Worm (Caenorhabditis elegans): ENCODE results near the gene nonu-1.

The nonu-1 gene

ce11 chrIII:4849739-4850138 lies at the start of gene nonu-1:
Gene nonu-1, minus strand, starts transcription at chrIII:4849907.
- TF ChIP-seq ets-7 (tag; optimal IDR thresholded peaks at IDR 0.05) (no peak), flt-1 (GFP tag; IDR thresholded peaks at IDR 0.05) (no peak), hmg-4 (GFP tag; optimal IDR thresholded peaks at IDR 0.05) (no peak), tbx-37 (GFP tag; conservative IDR thresholded peaks at IDR 0.05) (no peak), B0310.2 (tag; optimal IDR thresholded peaks at IDR 0.05) (no peak), F13C5.2 (tag; optimal IDR thresholded peaks at IDR 0.05) (no peak), ama-1 (optimal IDR thresholded peaks at IDR 0.05) (no peak), sea-1 (GFP tag; conservative IDR thresholded peaks at IDR 0.05) (no peak), pes-1 (GFP tag; IDR thresholded peaks at IDR 0.05) (no peak), ceh-36 (tag; optimal IDR thresholded peaks at IDR 0.05) (no peak), hnd-1 (tag; optimal IDR thresholded peaks at IDR 0.05) (no peak), scrt-1 (GFP tag; IDR thresholded peaks at IDR 0.05) (no peak)

- TF ChIP-seq scrt-1 (GFP tag; IDR thresholded peaks at IDR 0.05) (no peak), tbx-37 (GFP tag; conservative IDR thresholded peaks at IDR 0.05) (no peak), tbx-11 (GFP tag; IDR thresholded peaks at IDR 0.05) (no peak), aly-1 (tag; optimal IDR thresholded peaks at IDR 0.05) (no peak), hmbx-1 (tag; optimal IDR thresholded peaks at IDR 0.05) (no peak), hnd-1 (tag; optimal IDR thresholded peaks at IDR 0.05) (no peak)
Measured at ce11 chrIII:4899035-4899578, 49.4 kb upstream of the nonu-1 start, which contains the start of gene nhl-2. Gene nhl-2, minus strand, starts transcription at chrIII:4899085.

ce11 chrIII:4895313-4895712 lies 45.6 kb upstream of the nonu-1 start:
- TF ChIP-seq hmbx-1 (tag; optimal IDR thresholded peaks at IDR 0.05): no peak
- TF ChIP-seq scrt-1 (GFP tag; IDR thresholded peaks at IDR 0.05): no peak
- TF ChIP-seq hnd-1 (tag; optimal IDR thresholded peaks at IDR 0.05): no peak
- TF ChIP-seq hmg-4 (GFP tag; optimal IDR thresholded peaks at IDR 0.05): no peak
- TF ChIP-seq aly-1 (tag; optimal IDR thresholded peaks at IDR 0.05): no peak
- TF ChIP-seq pes-1 (GFP tag; IDR thresholded peaks at IDR 0.05): no peak
- TF ChIP-seq tbx-37 (GFP tag; conservative IDR thresholded peaks at IDR 0.05): no peak
- TF ChIP-seq flt-1 (GFP tag; IDR thresholded peaks at IDR 0.05): no peak
- no peak for TF ChIP-seq B0310.2 (tag; optimal IDR thresholded peaks at IDR 0.05)
- TF ChIP-seq ceh-13 (GFP tag; optimal IDR thresholded peaks at IDR 0.05): no peak
- no peak for TF ChIP-seq tra-4 (tag; optimal IDR thresholded peaks at IDR 0.05)
- no peak for TF ChIP-seq ets-7 (tag; optimal IDR thresholded peaks at IDR 0.05)
- TF ChIP-seq ceh-36 (tag; optimal IDR thresholded peaks at IDR 0.05): no peak
- TF ChIP-seq tbx-11 (GFP tag; IDR thresholded peaks at IDR 0.05): no peak
- TF ChIP-seq sea-1 (GFP tag; conservative IDR thresholded peaks at IDR 0.05): no peak
- no peak for TF ChIP-seq ama-1 (optimal IDR thresholded peaks at IDR 0.05)
- no peak for TF ChIP-seq F13C5.2 (tag; optimal IDR thresholded peaks at IDR 0.05)

DNA sequence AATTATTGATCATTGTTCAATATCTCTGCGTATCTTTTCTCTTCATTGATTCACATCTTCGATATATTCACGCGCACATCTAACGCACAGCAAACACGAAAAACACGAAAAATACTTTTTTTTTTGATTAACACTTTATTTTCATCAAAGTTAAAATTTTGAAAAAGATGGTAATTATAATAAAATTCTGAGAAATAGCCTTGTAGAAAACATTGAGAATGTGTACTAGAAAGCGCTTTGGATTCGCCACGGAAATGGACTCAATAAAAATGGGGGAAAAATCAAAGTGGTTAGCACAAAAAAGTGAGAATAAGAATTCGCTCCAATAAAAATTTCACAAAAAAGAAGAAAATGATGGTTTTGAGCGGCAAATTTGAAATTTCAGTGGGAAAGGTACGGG lies 43.8 kb upstream of the nonu-1 start, which contains the start of gene F26F4.6:
Gene F26F4.6 (minus strand): TSS at position 101 of the 400 bp plus-strand sequence.
- TF ChIP-seq ets-7 (tag; optimal IDR thresholded peaks at IDR 0.05): no peak
- TF ChIP-seq hmg-4 (GFP tag; optimal IDR thresholded peaks at IDR 0.05): no peak
- no peak for TF ChIP-seq ama-1 (optimal IDR thresholded peaks at IDR 0.05)
- TF ChIP-seq ceh-13 (GFP tag; optimal IDR thresholded peaks at IDR 0.05): no peak
- TF ChIP-seq scrt-1 (GFP tag; IDR thresholded peaks at IDR 0.05): no peak
- no peak for TF ChIP-seq aly-1 (tag; optimal IDR thresholded peaks at IDR 0.05)
- TF ChIP-seq F13C5.2 (tag; optimal IDR thresholded peaks at IDR 0.05): no peak
- no peak for TF ChIP-seq pes-1 (GFP tag; IDR thresholded peaks at IDR 0.05)
- no peak for TF ChIP-seq B0310.2 (tag; optimal IDR thresholded peaks at IDR 0.05)
- no peak for TF ChIP-seq ceh-36 (tag; optimal IDR thresholded peaks at IDR 0.05)
- no peak for TF ChIP-seq hmbx-1 (tag; optimal IDR thresholded peaks at IDR 0.05)
- no peak for TF ChIP-seq tbx-11 (GFP tag; IDR thresholded peaks at IDR 0.05)

DNA sequence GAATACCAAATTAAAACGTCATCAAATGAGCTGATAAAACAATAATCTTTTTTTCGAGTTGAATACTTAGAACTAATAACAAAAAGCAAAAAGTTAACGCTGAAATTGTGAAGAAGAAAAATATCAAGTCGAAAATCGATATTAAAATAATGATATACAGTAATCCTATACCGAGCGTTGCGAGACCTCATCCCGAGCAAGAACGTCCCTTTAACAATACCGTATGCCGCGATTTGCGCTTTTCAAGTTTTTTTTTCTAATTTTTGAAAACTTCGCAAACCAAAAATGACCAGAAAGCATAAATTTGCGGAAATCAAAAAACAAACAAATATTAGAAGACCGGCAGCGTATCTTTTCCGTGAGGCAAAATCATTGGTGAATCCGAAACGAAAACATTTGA lies 41.3 kb upstream of the nonu-1 start, which contains the start of gene F26F4.5:
Gene F26F4.5 (minus strand): TSS at position 256 of the 400 bp plus-strand sequence.
- no peak for TF ChIP-seq tbx-11 (GFP tag; IDR thresholded peaks at IDR 0.05)
- no peak for TF ChIP-seq ceh-13 (GFP tag; optimal IDR thresholded peaks at IDR 0.05)
- no peak for TF ChIP-seq pes-1 (GFP tag; IDR thresholded peaks at IDR 0.05)
- TF ChIP-seq hmbx-1 (tag; optimal IDR thresholded peaks at IDR 0.05): no peak
- no peak for TF ChIP-seq F13C5.2 (tag; optimal IDR thresholded peaks at IDR 0.05)
- no peak for TF ChIP-seq hmg-4 (GFP tag; optimal IDR thresholded peaks at IDR 0.05)
- TF ChIP-seq ets-7 (tag; optimal IDR thresholded peaks at IDR 0.05): no peak
- TF ChIP-seq flt-1 (GFP tag; IDR thresholded peaks at IDR 0.05): no peak
- TF ChIP-seq ama-1 (optimal IDR thresholded peaks at IDR 0.05): no peak
- TF ChIP-seq ceh-36 (tag; optimal IDR thresholded peaks at IDR 0.05): no peak
- no peak for TF ChIP-seq aly-1 (tag; optimal IDR thresholded peaks at IDR 0.05)
- TF ChIP-seq B0310.2 (tag; optimal IDR thresholded peaks at IDR 0.05): no peak
- no peak for TF ChIP-seq hnd-1 (tag; optimal IDR thresholded peaks at IDR 0.05)
- TF ChIP-seq tbx-37 (GFP tag; conservative IDR thresholded peaks at IDR 0.05): no peak
- no peak for TF ChIP-seq scrt-1 (GFP tag; IDR thresholded peaks at IDR 0.05)

DNA sequence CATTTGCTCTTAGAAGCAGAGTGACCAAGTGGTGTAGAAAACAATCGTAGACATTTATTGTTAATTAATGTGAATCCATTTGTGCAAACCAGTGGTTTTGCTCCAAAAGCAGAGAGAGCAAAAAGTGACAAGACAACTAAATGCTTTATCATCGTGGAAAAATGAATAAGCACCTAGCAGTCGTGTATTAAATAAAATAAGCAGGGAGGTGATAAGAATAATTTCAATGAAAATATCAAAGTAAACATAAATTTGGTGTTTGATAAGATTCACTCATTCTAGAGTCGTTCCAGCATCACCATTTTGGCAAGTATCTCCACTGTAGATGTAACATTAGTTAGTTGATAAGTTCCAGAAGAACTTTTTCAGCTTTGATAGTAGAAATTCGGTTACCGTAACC lies 37.6 kb upstream of the nonu-1 start, which contains the start of gene clec-6:
Gene clec-6 (minus strand): TSS at position 154 of the 400 bp plus-strand sequence.
- no peak for TF ChIP-seq ceh-36 (tag; optimal IDR thresholded peaks at IDR 0.05)
- TF ChIP-seq pes-1 (GFP tag; IDR thresholded peaks at IDR 0.05): no peak
- no peak for TF ChIP-seq tra-4 (tag; optimal IDR thresholded peaks at IDR 0.05)
- no peak for TF ChIP-seq flt-1 (GFP tag; IDR thresholded peaks at IDR 0.05)

DNA sequence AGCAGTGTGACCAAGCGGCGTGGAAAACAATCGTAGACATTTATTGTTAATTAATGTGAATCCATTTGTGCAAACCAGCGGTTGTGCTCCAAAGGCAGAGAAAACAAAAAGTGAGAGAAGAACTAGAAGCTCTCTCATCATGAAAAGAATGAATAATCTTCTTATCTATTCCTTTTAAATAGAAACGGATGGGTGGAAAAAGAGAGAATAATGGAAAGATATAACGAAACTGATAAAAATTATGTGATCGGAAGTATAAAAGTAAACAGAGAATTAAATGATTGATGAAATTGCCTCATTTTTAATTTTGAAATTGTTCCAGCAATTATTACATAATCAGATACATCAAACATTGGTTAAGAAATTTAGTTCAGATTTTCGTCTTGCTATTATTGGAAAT lies 33.7 kb upstream of the nonu-1 start, which contains the start of gene clec-5:
Gene clec-5 (minus strand): TSS at position 178 of the 400 bp plus-strand sequence.
- no peak for TF ChIP-seq pes-1 (GFP tag; IDR thresholded peaks at IDR 0.05)
- TF ChIP-seq ceh-36 (tag; optimal IDR thresholded peaks at IDR 0.05): no peak
- TF ChIP-seq hmg-4 (GFP tag; optimal IDR thresholded peaks at IDR 0.05): no peak
- no peak for TF ChIP-seq hmbx-1 (tag; optimal IDR thresholded peaks at IDR 0.05)
- TF ChIP-seq F13C5.2 (tag; optimal IDR thresholded peaks at IDR 0.05): no peak
- no peak for TF ChIP-seq sea-1 (GFP tag; conservative IDR thresholded peaks at IDR 0.05)
- TF ChIP-seq B0310.2 (tag; optimal IDR thresholded peaks at IDR 0.05): no peak
- no peak for TF ChIP-seq aly-1 (tag; optimal IDR thresholded peaks at IDR 0.05)
- TF ChIP-seq flt-1 (GFP tag; IDR thresholded peaks at IDR 0.05): no peak
- no peak for TF ChIP-seq ets-7 (tag; optimal IDR thresholded peaks at IDR 0.05)
- no peak for TF ChIP-seq tbx-37 (GFP tag; conservative IDR thresholded peaks at IDR 0.05)
- TF ChIP-seq hnd-1 (tag; optimal IDR thresholded peaks at IDR 0.05): no peak
- TF ChIP-seq ceh-13 (GFP tag; optimal IDR thresholded peaks at IDR 0.05): no peak
- no peak for TF ChIP-seq tbx-11 (GFP tag; IDR thresholded peaks at IDR 0.05)

Data from whole organism, early embryonic.